Worm (Caenorhabditis elegans): ENCODE results near the gene cox-6B.

cox-6B gene

ce11 chrIII:2811410-2811809 lies 111.9 kb downstream of the cox-6B start:
- TF ChIP-seq tbx-11 (GFP tag; IDR thresholded peaks at IDR 0.05) = 0 out of 2 replicates have a peak, but pooled peaks have one; percentile 19
- 0 out of 2 replicates have a peak, but pooled peaks have one; percentile 9 for TF ChIP-seq pes-1 (GFP tag; IDR thresholded peaks at IDR 0.05)
- no peak for TF ChIP-seq hmbx-1 (tag; optimal IDR thresholded peaks at IDR 0.05)
- TF ChIP-seq sea-1 (GFP tag; conservative IDR thresholded peaks at IDR 0.05) = peak; percentile 49; the same call in 1 of the 2 replicates

ce11 chrIII:2814919-2815554 lies 115.6 kb downstream of the cox-6B start, which contains the start of gene tufm-1:
tufm-1 (minus strand) TSS chrIII:2814969.
- TF ChIP-seq tbx-37 (GFP tag; conservative IDR thresholded peaks at IDR 0.05) (no peak), aly-1 (tag; optimal IDR thresholded peaks at IDR 0.05) (no peak), tra-4 (tag; optimal IDR thresholded peaks at IDR 0.05) (no peak), hmg-4 (GFP tag; optimal IDR thresholded peaks at IDR 0.05) (no peak), ceh-36 (tag; optimal IDR thresholded peaks at IDR 0.05) (no peak), tbx-11 (GFP tag; IDR thresholded peaks at IDR 0.05) (no peak), hnd-1 (tag; optimal IDR thresholded peaks at IDR 0.05) (no peak), sea-1 (GFP tag; conservative IDR thresholded peaks at IDR 0.05) (no peak), hmbx-1 (tag; optimal IDR thresholded peaks at IDR 0.05) (no peak), flt-1 (GFP tag; IDR thresholded peaks at IDR 0.05) (no peak), ets-7 (tag; optimal IDR thresholded peaks at IDR 0.05) (no peak), B0310.2 (tag; optimal IDR thresholded peaks at IDR 0.05) (no peak), F13C5.2 (tag; optimal IDR thresholded peaks at IDR 0.05) (no peak), scrt-1 (GFP tag; IDR thresholded peaks at IDR 0.05) (no peak), ama-1 (optimal IDR thresholded peaks at IDR 0.05) (no peak), ceh-13 (GFP tag; optimal IDR thresholded peaks at IDR 0.05) (no peak), pes-1 (GFP tag; IDR thresholded peaks at IDR 0.05) (no peak)

- TF ChIP-seq ceh-36 (tag; optimal IDR thresholded peaks at IDR 0.05) (no peak), ama-1 (optimal IDR thresholded peaks at IDR 0.05) (no peak), tra-4 (tag; optimal IDR thresholded peaks at IDR 0.05) (no peak), B0310.2 (tag; optimal IDR thresholded peaks at IDR 0.05) (no peak), pes-1 (GFP tag; IDR thresholded peaks at IDR 0.05) (no peak), flt-1 (GFP tag; IDR thresholded peaks at IDR 0.05) (no peak), hmbx-1 (tag; optimal IDR thresholded peaks at IDR 0.05) (no peak), tbx-37 (GFP tag; conservative IDR thresholded peaks at IDR 0.05) (no peak), hnd-1 (tag; optimal IDR thresholded peaks at IDR 0.05) (no peak), sea-1 (GFP tag; conservative IDR thresholded peaks at IDR 0.05) (no peak), ceh-13 (GFP tag; optimal IDR thresholded peaks at IDR 0.05) (no peak), tbx-11 (GFP tag; IDR thresholded peaks at IDR 0.05) (no peak), F13C5.2 (tag; optimal IDR thresholded peaks at IDR 0.05) (no peak), aly-1 (tag; optimal IDR thresholded peaks at IDR 0.05) (no peak), ets-7 (tag; optimal IDR thresholded peaks at IDR 0.05) (no peak), scrt-1 (GFP tag; IDR thresholded peaks at IDR 0.05) (no peak), hmg-4 (GFP tag; optimal IDR thresholded peaks at IDR 0.05) (no peak)
Measured at ce11 chrIII:2816205-2816923, 116.9 kb downstream of the cox-6B start.

- TF ChIP-seq hmg-4 (GFP tag; optimal IDR thresholded peaks at IDR 0.05) (no peak), ceh-36 (tag; optimal IDR thresholded peaks at IDR 0.05) (no peak), sea-1 (GFP tag; conservative IDR thresholded peaks at IDR 0.05) (no peak), tra-4 (tag; optimal IDR thresholded peaks at IDR 0.05) (no peak), ama-1 (optimal IDR thresholded peaks at IDR 0.05) (no peak), ets-7 (tag; optimal IDR thresholded peaks at IDR 0.05) (no peak), scrt-1 (GFP tag; IDR thresholded peaks at IDR 0.05) (no peak), ceh-13 (GFP tag; optimal IDR thresholded peaks at IDR 0.05) (no peak), flt-1 (GFP tag; IDR thresholded peaks at IDR 0.05) (no peak), B0310.2 (tag; optimal IDR thresholded peaks at IDR 0.05) (no peak), hnd-1 (tag; optimal IDR thresholded peaks at IDR 0.05) (no peak), aly-1 (tag; optimal IDR thresholded peaks at IDR 0.05) (no peak), F13C5.2 (tag; optimal IDR thresholded peaks at IDR 0.05) (no peak), hmbx-1 (tag; optimal IDR thresholded peaks at IDR 0.05) (no peak), tbx-11 (GFP tag; IDR thresholded peaks at IDR 0.05) (no peak), pes-1 (GFP tag; IDR thresholded peaks at IDR 0.05) (no peak), tbx-37 (GFP tag; conservative IDR thresholded peaks at IDR 0.05) (no peak)
Measured at ce11 chrIII:2817847-2818246, 118.4 kb downstream of the cox-6B start.

ce11 chrIII:2818980-2819379 lies 119.5 kb downstream of the cox-6B start, which contains the start of gene pipp-4P:
pipp-4P (plus strand) TSS chrIII:2819280.
- TF ChIP-seq ama-1 (optimal IDR thresholded peaks at IDR 0.05) (no peak), tbx-11 (GFP tag; IDR thresholded peaks at IDR 0.05) (no peak), pes-1 (GFP tag; IDR thresholded peaks at IDR 0.05) (no peak)

ce11 chrIII:2826770-2827169 lies 127.3 kb downstream of the cox-6B start, which contains the start of gene Y71H2AM.1:
Y71H2AM.1 (plus strand) TSS chrIII:2827070.
- TF ChIP-seq tra-4 (tag; optimal IDR thresholded peaks at IDR 0.05) = no peak
- TF ChIP-seq ama-1 (optimal IDR thresholded peaks at IDR 0.05) = no peak
- no peak for TF ChIP-seq ets-7 (tag; optimal IDR thresholded peaks at IDR 0.05)
- TF ChIP-seq hmg-4 (GFP tag; optimal IDR thresholded peaks at IDR 0.05) = no peak
- no peak for TF ChIP-seq tbx-37 (GFP tag; conservative IDR thresholded peaks at IDR 0.05)
- TF ChIP-seq sea-1 (GFP tag; conservative IDR thresholded peaks at IDR 0.05) = no peak
- TF ChIP-seq scrt-1 (GFP tag; IDR thresholded peaks at IDR 0.05) = no peak
- TF ChIP-seq flt-1 (GFP tag; IDR thresholded peaks at IDR 0.05) = no peak
- no peak for TF ChIP-seq pes-1 (GFP tag; IDR thresholded peaks at IDR 0.05)

- TF ChIP-seq flt-1 (GFP tag; IDR thresholded peaks at IDR 0.05) (no peak), hnd-1 (tag; optimal IDR thresholded peaks at IDR 0.05) (no peak), aly-1 (tag; optimal IDR thresholded peaks at IDR 0.05) (no peak), ceh-13 (GFP tag; optimal IDR thresholded peaks at IDR 0.05) (no peak)
Measured at ce11 chrIII:2832483-2832882, 133.0 kb downstream of the cox-6B start, which contains the start of gene Y71H2AM.29. Y71H2AM.29 (plus strand) TSS chrIII:2832783.

All from whole organism, early embryonic.